Worm (Caenorhabditis elegans): Measurements from ENCODE around the gene F55C12.6.

DNA sequence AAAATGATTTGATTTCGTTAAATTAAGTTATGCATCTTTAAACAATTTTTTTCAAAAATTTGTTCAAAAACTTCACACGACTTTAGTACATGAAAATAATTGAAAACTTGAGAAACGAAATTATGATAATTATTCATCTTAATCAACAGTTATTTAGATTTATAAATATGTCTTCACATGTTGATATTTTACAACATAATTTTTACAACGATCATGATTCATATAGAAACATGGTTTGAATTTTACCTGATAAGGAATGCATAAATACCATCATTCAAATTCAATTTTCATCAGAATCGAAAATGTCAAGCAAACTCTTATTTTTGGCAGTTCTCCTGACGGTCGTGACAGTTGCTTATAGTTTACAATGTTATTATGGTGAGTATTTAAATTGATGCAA, 12.1 kb downstream of the F55C12.6 start, which contains the start of gene tag-234:
- no peak for TF ChIP-seq dao-5 (tag; optimal IDR thresholded peaks at IDR 0.05)
- no peak for TF ChIP-seq him-1 (tag; optimal IDR thresholded peaks at IDR 0.05)
